Worm (Caenorhabditis elegans): ENCODE measurements around the gene atg-4.2.

Gene atg-4.2

ce11 chrIV:11700100-11700499 is 32.3 kb downstream of the atg-4.2 start:
- TF ChIP-seq elt-2 (tag; optimal IDR thresholded peaks at IDR 0.05) = no peak
- TF ChIP-seq ceh-24 (tag; optimal IDR thresholded peaks at IDR 0.05) = no peak
- no peak for TF ChIP-seq ceh-9 (tag; optimal IDR thresholded peaks at IDR 0.05)
- TF ChIP-seq fkh-6 (tag; optimal IDR thresholded peaks at IDR 0.05) = no peak
- TF ChIP-seq pax-1 (tag; optimal IDR thresholded peaks at IDR 0.05) = no peak
- no peak for TF ChIP-seq unc-55 (GFP tag; optimal IDR thresholded peaks at IDR 0.05)
- no peak for TF ChIP-seq dve-1 (tag; optimal IDR thresholded peaks at IDR 0.05)
- TF ChIP-seq lim-6 (tag; optimal IDR thresholded peaks at IDR 0.05) = no peak
- TF ChIP-seq mec-3 (tag; optimal IDR thresholded peaks at IDR 0.05; ENCODE audit: borderline replicate concordance) = no peak
- no peak for TF ChIP-seq ceh-34 (tag; optimal IDR thresholded peaks at IDR 0.05)
- TF ChIP-seq ceh-30 (tag; optimal IDR thresholded peaks at IDR 0.05) = no peak
- TF ChIP-seq madf-2 (tag; optimal IDR thresholded peaks at IDR 0.05) = no peak
- TF ChIP-seq hlh-30 (tag; optimal IDR thresholded peaks at IDR 0.05; ENCODE audit: insufficient read depth) = no peak

ce11 chrIV:11700752-11701151 is 32.9 kb downstream of the atg-4.2 start, which contains the start of gene dpy-20:
Gene dpy-20 (minus strand): TSS chrIV:11700852.
- TF ChIP-seq C08G9.2 (tag; optimal IDR thresholded peaks at IDR 0.05) (no peak), ztf-16 (tag; optimal IDR thresholded peaks at IDR 0.05) (no peak), fkh-6 (tag; optimal IDR thresholded peaks at IDR 0.05) (no peak), ceh-34 (tag; optimal IDR thresholded peaks at IDR 0.05) (no peak), sox-4 (tag; optimal IDR thresholded peaks at IDR 0.05) (no peak), ceh-2 (tag; optimal IDR thresholded peaks at IDR 0.05) (no peak), dmd-4 (tag; optimal IDR thresholded peaks at IDR 0.05; ENCODE audit: borderline replicate concordance) (no peak)

DNA sequence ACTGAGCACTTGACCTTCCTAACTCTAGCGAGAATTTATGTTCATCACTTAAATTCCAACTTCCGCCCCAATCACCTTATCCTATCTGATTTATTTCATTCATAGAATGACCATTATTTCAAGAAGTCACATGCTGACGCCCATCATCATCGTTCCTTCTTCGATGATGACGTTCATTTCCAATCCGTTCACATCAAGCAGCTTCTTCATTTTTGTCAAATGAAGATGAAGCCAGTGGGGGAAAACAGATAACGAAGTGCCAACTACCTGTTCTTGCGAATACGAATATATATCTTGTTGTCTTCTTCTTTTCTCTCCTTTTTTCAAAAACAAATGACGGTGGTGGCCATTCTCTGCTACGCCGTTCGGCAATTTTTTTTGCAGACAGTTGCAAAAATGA is 34.1 kb downstream of the atg-4.2 start:
- no peak for TF ChIP-seq hlh-8 (tag; optimal IDR thresholded peaks at IDR 0.05)
- no peak for TF ChIP-seq ceh-19 (GFP tag; optimal IDR thresholded peaks at IDR 0.05)
- TF ChIP-seq ets-4 (tag; optimal IDR thresholded peaks at IDR 0.05) = no peak
- TF ChIP-seq odd-2 (tag; optimal IDR thresholded peaks at IDR 0.05) = no peak
- TF ChIP-seq unc-86 (tag; optimal IDR thresholded peaks at IDR 0.05) = no peak
- no peak for TF ChIP-seq Y22D7AL.16 (tag; optimal IDR thresholded peaks at IDR 0.05)
- TF ChIP-seq ref-2 (tag; optimal IDR thresholded peaks at IDR 0.05) = no peak
- no peak for TF ChIP-seq ceh-31 (tag; optimal IDR thresholded peaks at IDR 0.05)
- TF ChIP-seq zip-5 (tag; optimal IDR thresholded peaks at IDR 0.05) = no peak
- no peak for TF ChIP-seq elt-4 (tag; optimal IDR thresholded peaks at IDR 0.05)

DNA sequence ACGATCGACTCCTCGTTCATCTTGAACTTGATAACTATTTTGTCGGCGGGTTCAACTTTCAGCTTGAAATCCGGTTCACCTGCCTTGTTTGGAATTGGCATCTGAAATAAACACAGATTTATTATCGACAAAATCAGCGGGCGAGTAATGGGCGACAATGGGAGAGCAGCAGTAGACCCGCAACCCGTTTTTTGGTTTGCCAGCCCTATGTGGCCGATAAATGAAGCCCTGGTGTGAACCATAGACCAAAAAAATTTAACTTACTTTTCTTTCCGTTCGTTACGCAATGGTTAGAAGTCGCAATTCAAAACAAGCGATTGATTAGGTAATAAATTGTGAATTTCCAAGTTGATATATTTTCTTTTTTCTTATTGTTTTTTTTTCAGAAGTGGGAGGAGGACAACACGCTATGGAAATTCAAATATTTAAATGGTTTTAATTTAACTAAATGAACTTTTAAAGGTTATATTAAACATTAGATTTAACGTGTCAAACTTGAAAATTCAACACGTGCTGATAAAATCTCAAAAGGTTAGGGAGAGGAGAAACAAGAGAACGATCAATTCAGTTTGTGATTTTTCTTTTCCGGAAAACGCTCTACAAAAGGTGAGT is 36.0 kb downstream of the atg-4.2 start, which contains the start of the genes T22B3.3 and alg-3:
T22B3.3 (minus strand) TSS at position 101 of the 612 bp plus-strand sequence.
alg-3 (plus strand) TSS at position 562 of the 612 bp plus-strand sequence.
- TF ChIP-seq ets-4 (tag; optimal IDR thresholded peaks at IDR 0.05) (no peak), mec-3 (tag; optimal IDR thresholded peaks at IDR 0.05; ENCODE audit: borderline replicate concordance) (no peak), pqm-1 (tag; optimal IDR thresholded peaks at IDR 0.05) (no peak), unc-86 (tag; optimal IDR thresholded peaks at IDR 0.05) (no peak), hlh-8 (tag; optimal IDR thresholded peaks at IDR 0.05) (no peak), hlh-13 (GFP tag; optimal IDR thresholded peaks at IDR 0.05) (no peak), ceh-9 (tag; optimal IDR thresholded peaks at IDR 0.05) (no peak), elt-2 (tag; optimal IDR thresholded peaks at IDR 0.05) (no peak), tbx-7 (tag; optimal IDR thresholded peaks at IDR 0.05) (no peak), tbx-2 (tag; optimal IDR thresholded peaks at IDR 0.05) (no peak), F13H6.1 (tag; optimal IDR thresholded peaks at IDR 0.05) (no peak), lin-11 (tag; optimal IDR thresholded peaks at IDR 0.05) (no peak), gmeb-2 (tag; optimal IDR thresholded peaks at IDR 0.05) (no peak), sox-2 (GFP tag; IDR thresholded peaks at IDR 0.05) (no peak), lim-6 (tag; optimal IDR thresholded peaks at IDR 0.05) (no peak), Y22D7AL.16 (tag; optimal IDR thresholded peaks at IDR 0.05) (no peak)

All from whole organism, late embryonic.